Worm (Caenorhabditis elegans) whole organism, late embryonic: ENCODE measurements around the gene lnkn-1.

Experiments
- C08G9.2 ChIP-seq: sonication (generic microtip); optimal IDR thresholded peaks from 2 replicates; lab custom pipeline; 2016; ENCODE audit warnings: mild to moderate bottlenecking, missing genetic modification characterization, moderate library complexity, missing compliant biosample characterization
- K02D7.2 ChIP-seq: sonication (generic microtip); optimal IDR thresholded peaks from 2 replicates; lab custom pipeline; 2017; ENCODE audit warnings: mild to moderate bottlenecking, missing genetic modification characterization, missing compliant biosample characterization
- K09A11.1 ChIP-seq: sonication (generic microtip); optimal IDR thresholded peaks from 2 replicates; lab custom pipeline; 2017; ENCODE audit warnings: antibody characterized with exemption, mild to moderate bottlenecking, missing genetic modification characterization, missing compliant biosample characterization; ENCODE audit not compliant: insufficient read depth
- T23F11.4 ChIP-seq: fragments of 200-800 bp; sonication (Bioruptor generic); optimal IDR thresholded peaks from 2 replicates; lab custom pipeline; 2018; ENCODE audit warnings: mild to moderate bottlenecking, missing genetic modification characterization, missing compliant biosample characterization
- Y22D7AL.16 ChIP-seq: sonication (generic microtip); optimal IDR thresholded peaks from 2 replicates; lab custom pipeline; 2016; ENCODE audit warnings: missing genetic modification characterization, missing compliant biosample characterization
- ahr-1 ChIP-seq: sonication (generic microtip); optimal IDR thresholded peaks from 2 replicates; lab custom pipeline; 2016; ENCODE audit warnings: missing genetic modification characterization, missing compliant biosample characterization
- ama-1 ChIP-seq: fragments of 150-350 bp; optimal IDR thresholded peaks from 2 replicates; lab custom pipeline; 2014
- ceh-18 ChIP-seq: sonication (generic microtip); optimal IDR thresholded peaks from 2 replicates; lab custom pipeline; 2016; ENCODE audit warnings: missing genetic modification characterization, missing compliant biosample characterization
- ceh-22 ChIP-seq: sonication (generic microtip); optimal IDR thresholded peaks from 2 replicates; lab custom pipeline; 2017; ENCODE audit warnings: missing biosample characterization, missing genetic modification characterization
- ceh-24 ChIP-seq: sonication (generic microtip); optimal IDR thresholded peaks from 2 replicates; lab custom pipeline; 2016; ENCODE audit warnings: mild to moderate bottlenecking, missing genetic modification characterization, missing compliant biosample characterization
- ceh-30 ChIP-seq: fragments of 150-350 bp; optimal IDR thresholded peaks from 2 replicates; lab custom pipeline; 2014; ENCODE audit warnings: missing biosample characterization, missing genetic modification characterization
- ceh-31 ChIP-seq: sonication (generic microtip); optimal IDR thresholded peaks from 2 replicates; lab custom pipeline; 2016; ENCODE audit warnings: missing genetic modification characterization, missing compliant biosample characterization
- ceh-34 ChIP-seq: sonication (generic microtip); optimal IDR thresholded peaks from 2 replicates; lab custom pipeline; 2016; ENCODE audit warnings: mild to moderate bottlenecking, missing genetic modification characterization, missing compliant biosample characterization
- ceh-6 ChIP-seq: fragments of 200-800 bp; sonication (Bioruptor generic); optimal IDR thresholded peaks from 2 replicates; lab custom pipeline; 2018; ENCODE audit warnings: mild to moderate bottlenecking, missing genetic modification characterization, missing compliant biosample characterization
- che-1 ChIP-seq: sonication (generic microtip); optimal IDR thresholded peaks from 2 replicates; lab custom pipeline; 2016; ENCODE audit warnings: mild to moderate bottlenecking, missing genetic modification characterization, missing compliant biosample characterization
- dmd-4 ChIP-seq: sonication (generic microtip); optimal IDR thresholded peaks from 2 replicates; lab custom pipeline; 2016; ENCODE audit warnings: borderline replicate concordance, missing genetic modification characterization, missing compliant biosample characterization
- elt-2 ChIP-seq: sonication (generic microtip); optimal IDR thresholded peaks from 2 replicates; lab custom pipeline; 2016; ENCODE audit warnings: missing genetic modification reagents, missing genetic modification characterization, missing compliant biosample characterization
- elt-4 ChIP-seq: sonication (generic microtip); optimal IDR thresholded peaks from 2 replicates; lab custom pipeline; 2016; ENCODE audit warnings: missing genetic modification characterization, missing compliant biosample characterization
- ets-4 ChIP-seq: sonication (generic microtip); optimal IDR thresholded peaks from 2 replicates; lab custom pipeline; 2016; ENCODE audit warnings: missing genetic modification characterization, missing compliant biosample characterization
- eyg-1 ChIP-seq: sonication (generic microtip); optimal IDR thresholded peaks from 2 replicates; lab custom pipeline; 2016; ENCODE audit warnings: missing genotype, missing genetic modification characterization, missing compliant biosample characterization
- fax-1 ChIP-seq: sonication (generic microtip); optimal IDR thresholded peaks from 2 replicates; lab custom pipeline; 2016; ENCODE audit warnings: missing genotype, missing genetic modification characterization, missing compliant biosample characterization
- fkh-10 ChIP-seq: fragments of 150-350 bp; optimal IDR thresholded peaks from 2 replicates; lab custom pipeline; 2014; ENCODE audit warnings: missing biosample characterization, missing genetic modification reagents, missing genetic modification characterization
- fkh-6 ChIP-seq: sonication (generic microtip); optimal IDR thresholded peaks from 2 replicates; lab custom pipeline; 2016; ENCODE audit warnings: missing genetic modification characterization, missing compliant biosample characterization
- gmeb-2 ChIP-seq: sonication (generic microtip); optimal IDR thresholded peaks from 2 replicates; lab custom pipeline; 2016; ENCODE audit warnings: missing genetic modification characterization, inconsistent platforms, missing compliant biosample characterization
- hlh-13 ChIP-seq: fragments of 200-800 bp; sonication (Bioruptor generic); optimal IDR thresholded peaks from 2 replicates; lab custom pipeline; 2018; ENCODE audit warnings: mild to moderate bottlenecking, missing genetic modification characterization, missing compliant biosample characterization
- hlh-15 ChIP-seq: sonication (generic microtip); optimal IDR thresholded peaks from 2 replicates; lab custom pipeline; 2016; ENCODE audit warnings: missing genetic modification characterization, missing compliant biosample characterization
- hlh-30 ChIP-seq: sonication (generic microtip); optimal IDR thresholded peaks from 2 replicates; lab custom pipeline; 2017; ENCODE audit warnings: antibody characterized with exemption, missing genetic modification characterization, missing compliant biosample characterization; ENCODE audit not compliant: insufficient read depth
- hlh-6 ChIP-seq: sonication (generic microtip); optimal IDR thresholded peaks from 2 replicates; lab custom pipeline; 2016; ENCODE audit warnings: missing genotype, missing genetic modification characterization, missing compliant biosample characterization
- lim-6 ChIP-seq: sonication (generic microtip); optimal IDR thresholded peaks from 2 replicates; lab custom pipeline; 2016; ENCODE audit warnings: missing genetic modification characterization, missing compliant biosample characterization
- lin-11 ChIP-seq: fragments of 200-800 bp; sonication (Bioruptor generic); optimal IDR thresholded peaks from 2 replicates; lab custom pipeline; 2018; ENCODE audit warnings: mild to moderate bottlenecking, missing genetic modification characterization, missing compliant biosample characterization
- madf-2 ChIP-seq: sonication (generic microtip); optimal IDR thresholded peaks from 2 replicates; lab custom pipeline; 2017; ENCODE audit warnings: missing genetic modification characterization, missing compliant biosample characterization
- mec-3 ChIP-seq: sonication (generic microtip); optimal IDR thresholded peaks from 2 replicates; lab custom pipeline; 2016; ENCODE audit warnings: borderline replicate concordance, missing genetic modification characterization, missing compliant biosample characterization
- nfya-1 ChIP-seq: sonication (generic microtip); optimal IDR thresholded peaks from 2 replicates; lab custom pipeline; 2017; ENCODE audit warnings: missing genetic modification characterization, mild to moderate bottlenecking, missing compliant biosample characterization, antibody characterized with exemption, moderate library complexity
- nhr-11 ChIP-seq: fragments of 150-350 bp; optimal IDR thresholded peaks from 2 replicates; lab custom pipeline; 2014; ENCODE audit warnings: missing biosample characterization, missing genetic modification characterization
- nhr-232 ChIP-seq: sonication (generic microtip); optimal IDR thresholded peaks from 2 replicates; lab custom pipeline; 2016; ENCODE audit warnings: missing genetic modification characterization, missing compliant biosample characterization
- odd-2 ChIP-seq: sonication (generic microtip); optimal IDR thresholded peaks from 2 replicates; lab custom pipeline; 2017; ENCODE audit warnings: antibody characterized with exemption, mild to moderate bottlenecking, missing genetic modification characterization, missing compliant biosample characterization
- pag-3 ChIP-seq: sonication (generic microtip); optimal IDR thresholded peaks from 2 replicates; lab custom pipeline; 2016; ENCODE audit warnings: missing compliant biosample characterization, missing genetic modification characterization, borderline replicate concordance
- pax-1 ChIP-seq: fragments of 150-350 bp; optimal IDR thresholded peaks from 2 replicates; lab custom pipeline; 2014; ENCODE audit warnings: missing biosample characterization, missing genetic modification characterization
- pha-4 ChIP-seq: fragments of 150-350 bp; optimal IDR thresholded peaks from 2 replicates; lab custom pipeline; 2018; ENCODE audit warnings: missing biosample characterization, missing genetic modification reagents, missing genetic modification characterization
- ref-2 ChIP-seq: sonication (generic microtip); optimal IDR thresholded peaks from 2 replicates; lab custom pipeline; 2016; ENCODE audit warnings: missing genetic modification characterization, missing compliant biosample characterization
- sdc-2 ChIP-seq: sonication (generic microtip); optimal IDR thresholded peaks from 2 replicates; lab custom pipeline; 2016; ENCODE audit warnings: missing genotype, missing genetic modification characterization, missing compliant biosample characterization
- sox-2 ChIP-seq: fragments of 200-800 bp; sonication (Bioruptor generic); IDR thresholded peaks from 2 replicates; pipeline ENCODE4 v1.3.6; 2022; ENCODE audit warnings: missing genetic modification reagents, missing genetic modification characterization, missing compliant biosample characterization
- sox-4 ChIP-seq: sonication (generic microtip); optimal IDR thresholded peaks from 2 replicates; lab custom pipeline; 2017; ENCODE audit warnings: mild to moderate bottlenecking, missing genetic modification characterization, inconsistent platforms, missing compliant biosample characterization
- syd-9 ChIP-seq: sonication (generic microtip); optimal IDR thresholded peaks from 2 replicates; lab custom pipeline; 2016; ENCODE audit warnings: mild to moderate bottlenecking, missing genetic modification characterization, moderate library complexity, missing compliant biosample characterization
- tbx-7 ChIP-seq: sonication (generic microtip); optimal IDR thresholded peaks from 2 replicates; lab custom pipeline; 2016; ENCODE audit warnings: missing genotype, missing genetic modification characterization, missing compliant biosample characterization
- ttx-3 ChIP-seq: sonication (generic microtip); optimal IDR thresholded peaks from 2 replicates; lab custom pipeline; 2016; ENCODE audit warnings: missing genetic modification reagents, missing genetic modification characterization, missing compliant biosample characterization
- unc-3 ChIP-seq, 2 experiments: fragments of 200-800 bp in 1 of 2; sonication (Bioruptor generic) in 1 of 2; sonication (generic microtip) in 1 of 2; conservative IDR thresholded peaks in 1 of 2; optimal IDR thresholded peaks in 1 of 2; 2 replicates each; pipeline versions ENCODE4 v1.3.6 to Lab custom; 2016 to 2022; ENCODE audit warnings: missing compliant biosample characterization in 2 of 2, missing genetic modification characterization in 2 of 2, missing genetic modification reagents in 1 of 2
- unc-55 ChIP-seq: sonication (generic microtip); optimal IDR thresholded peaks from 2 replicates; lab custom pipeline; 2017; ENCODE audit warnings: missing biosample characterization, missing genetic modification reagents, missing genetic modification characterization
- zip-5 ChIP-seq: sonication (generic microtip); optimal IDR thresholded peaks from 2 replicates; lab custom pipeline; 2016; ENCODE audit warnings: missing genetic modification characterization, missing compliant biosample characterization
- ztf-16 ChIP-seq: sonication (generic microtip); optimal IDR thresholded peaks from 2 replicates; lab custom pipeline; 2017; ENCODE audit warnings: missing genetic modification characterization, missing compliant biosample characterization

The lnkn-1 gene

DNA sequence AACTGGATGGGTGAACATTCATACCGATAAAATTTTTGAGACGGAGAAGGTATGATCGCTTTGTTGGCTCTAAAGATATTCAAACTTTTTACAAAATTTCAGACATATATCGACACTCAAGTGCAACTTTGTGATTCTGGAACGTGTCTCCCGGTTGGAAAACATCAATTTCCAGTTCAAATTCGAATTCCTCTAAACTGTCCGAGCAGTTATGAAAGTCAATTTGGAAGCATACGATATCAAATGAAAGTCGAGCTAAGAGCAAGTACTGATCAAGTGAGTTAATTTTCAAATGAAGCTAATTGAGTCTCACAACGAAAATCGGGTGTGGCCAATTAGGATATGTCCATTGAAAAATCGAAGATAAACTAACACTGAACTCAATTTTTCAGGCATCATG is 44.3 kb downstream of the lnkn-1 start:
- no peak for TF ChIP-seq ttx-3 (tag; lab: Kevin White, UChicago)
- no peak for TF ChIP-seq che-1
- TF ChIP-seq ztf-16, result no peak
- TF ChIP-seq K09A11.1 (tag; lab: Kevin White, UChicago), result no peak
- no peak for TF ChIP-seq unc-55 (GFP tag; lab: Kevin White, UChicago)
- no peak for TF ChIP-seq hlh-15 (tag; lab: Kevin White, UChicago)
- TF ChIP-seq ref-2, result no peak
- no peak for TF ChIP-seq C08G9.2
- TF ChIP-seq, all 69 proteins: peak for 0

ce11 chrIII:8937571-8937970 is 47.5 kb downstream of the lnkn-1 start:
- TF ChIP-seq unc-3 (GFP tag; conservative IDR thresholded peaks at IDR 0.05; lab: Robert Waterston, UW) (peak; percentile 67), unc-3 (tag; optimal IDR thresholded peaks at IDR 0.05; lab: Kevin White, UChicago) (peak; percentile 85), ttx-3 (tag; lab: Kevin White, UChicago) (peak; percentile 86), odd-2 (tag; lab: Kevin White, UChicago) (peak; percentile 78), ceh-6 (GFP tag; lab: Kevin White, UChicago) (peak; percentile 93), T23F11.4 (GFP tag; lab: Kevin White, UChicago) (peak; percentile 85), hlh-6 (tag; lab: Kevin White, UChicago) (peak; percentile 96), pag-3 (tag; lab: Kevin White, UChicago) (no peak), zip-5 (tag; lab: Kevin White, UChicago) (peak; percentile 62), ceh-31 (tag; lab: Kevin White, UChicago) (peak; percentile 77), ceh-22 (tag; lab: Kevin White, UChicago) (peak; percentile 56), fkh-10 (GFP tag; lab: Kevin White, UChicago) (peak; percentile 33), sox-2 (peak; percentile 76), ref-2 (peak; percentile 63), ceh-24 (tag; lab: Kevin White, UChicago) (peak; percentile 85), ztf-16 (peak; percentile 92), gmeb-2 (tag; lab: Kevin White, UChicago) (peak; percentile 89), fax-1 (tag; lab: Kevin White, UChicago) (peak; percentile 83), lim-6 (peak; percentile 75), pha-4 (tag; lab: Kevin White, UChicago) (no peak), elt-2 (peak; percentile 95), sdc-2 (tag; lab: Kevin White, UChicago) (peak; percentile 78), ceh-34 (tag; lab: Kevin White, UChicago) (peak; percentile 94), Y22D7AL.16 (tag; lab: Kevin White, UChicago) (peak; percentile 82), K02D7.2 (tag; lab: Kevin White, UChicago) (peak; percentile 90), fkh-6 (tag; lab: Kevin White, UChicago) (peak; percentile 93), pax-1 (no peak), nhr-232 (tag; lab: Kevin White, UChicago) (peak; percentile 88), ama-1 (lab: Kevin White, UChicago) (no peak), nfya-1 (tag; lab: Kevin White, UChicago) (peak; percentile 70), madf-2 (tag; lab: Kevin White, UChicago) (peak; percentile 87), elt-4 (tag; lab: Kevin White, UChicago) (no peak), sox-4 (tag; lab: Kevin White, UChicago) (peak; percentile 89), mec-3 (tag; lab: Kevin White, UChicago) (no peak), ets-4 (tag; lab: Kevin White, UChicago) (peak; percentile 3), che-1 (peak; percentile 87), K09A11.1 (tag; lab: Kevin White, UChicago) (peak; percentile 72), eyg-1 (peak; percentile 87), tbx-7 (tag; lab: Kevin White, UChicago) (peak; percentile 59), hlh-13 (GFP tag; lab: Kevin White, UChicago) (peak; percentile 88), hlh-30 (tag; lab: Kevin White, UChicago) (peak; percentile 4), ahr-1 (tag; lab: Kevin White, UChicago) (peak; percentile 81), lin-11 (tag; lab: Kevin White, UChicago) (peak; percentile 86), nhr-11 (no peak), ceh-18 (peak; percentile 84), dmd-4 (tag; lab: Kevin White, UChicago) (peak; percentile 84), ceh-30 (tag; lab: Kevin White, UChicago) (no peak), syd-9 (peak; percentile 91)
